Fruit fly (Drosophila melanogaster): Measurements from ENCODE around the gene hoe1.

- TF ChIP-seq dac (GFP tag; optimal IDR thresholded peaks at IDR 0.05) (no peak), Eip78C (GFP tag) (no peak), fd85E (GFP tag; optimal IDR thresholded peaks at IDR 0.05) (no peak)
These were observed 28.3 kb downstream of the hoe1 start for dm6 chr2L:4903838-4904237.
